Fruit fly (Drosophila melanogaster): ENCODE results near the gene if.
A peak's percentile ranks its signal among the peaks of the same experiment; 100 is the strongest.

Gene if

DNA sequence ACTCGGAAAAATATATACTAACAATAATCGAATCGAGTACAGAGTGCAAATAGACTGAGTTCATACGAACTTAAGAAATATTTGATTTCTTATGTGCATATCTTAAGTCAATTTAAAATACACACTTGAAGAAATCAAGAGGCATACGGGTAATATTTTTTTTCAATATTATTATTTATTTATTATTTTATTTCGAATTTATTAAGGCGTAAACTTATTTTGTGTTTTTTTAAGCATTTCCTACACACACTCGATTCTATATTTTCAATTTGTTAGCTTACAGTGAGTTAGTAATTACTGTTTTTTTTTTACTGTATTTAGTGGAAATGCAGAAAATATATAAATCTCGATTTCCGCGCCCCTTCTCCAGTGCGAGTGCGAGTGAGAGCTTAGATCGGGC, 30.0 kb upstream of the if start (continued):
- TF ChIP-seq Hey (tag; optimal IDR thresholded peaks at IDR 0.05) (no peak), inv (GFP tag; IDR thresholded peaks at IDR 0.05; ENCODE audit: partially characterized antibody) (no peak), CG11695 (GFP tag; IDR thresholded peaks at IDR 0.05) (peak; percentile 50; the same call in 1 of the 3 replicates), CG15514 (GFP tag; optimal IDR thresholded peaks at IDR 0.05) (no peak), CG8388 (GFP tag; optimal IDR thresholded peaks at IDR 0.05) (no peak), ken (GFP tag; IDR thresholded peaks at IDR 0.05) (no peak), hb (GFP tag; IDR thresholded peaks at IDR 0.05; ENCODE audit: partially characterized antibody) (no peak), fd64A (GFP tag; optimal IDR thresholded peaks at IDR 0.05) (no peak), TFAM (GFP tag; optimal IDR thresholded peaks at IDR 0.05) (no peak), ato (GFP tag; IDR thresholded peaks at IDR 0.05; ENCODE audit: partially characterized antibody) (no peak), zf30C (GFP tag; optimal IDR thresholded peaks at IDR 0.05) (no peak), NK7.1 (GFP tag; optimal IDR thresholded peaks at IDR 0.05) (no peak), sna (GFP tag; IDR thresholded peaks at IDR 0.05; ENCODE audit: partially characterized antibody) (no peak), nmo (GFP tag; optimal IDR thresholded peaks at IDR 0.05) (peak; percentile 48), gem (tag; optimal IDR thresholded peaks at IDR 0.05) (peak; percentile 59), CG13296 (GFP tag; optimal IDR thresholded peaks at IDR 0.05) (peak; percentile 7)

DNA sequence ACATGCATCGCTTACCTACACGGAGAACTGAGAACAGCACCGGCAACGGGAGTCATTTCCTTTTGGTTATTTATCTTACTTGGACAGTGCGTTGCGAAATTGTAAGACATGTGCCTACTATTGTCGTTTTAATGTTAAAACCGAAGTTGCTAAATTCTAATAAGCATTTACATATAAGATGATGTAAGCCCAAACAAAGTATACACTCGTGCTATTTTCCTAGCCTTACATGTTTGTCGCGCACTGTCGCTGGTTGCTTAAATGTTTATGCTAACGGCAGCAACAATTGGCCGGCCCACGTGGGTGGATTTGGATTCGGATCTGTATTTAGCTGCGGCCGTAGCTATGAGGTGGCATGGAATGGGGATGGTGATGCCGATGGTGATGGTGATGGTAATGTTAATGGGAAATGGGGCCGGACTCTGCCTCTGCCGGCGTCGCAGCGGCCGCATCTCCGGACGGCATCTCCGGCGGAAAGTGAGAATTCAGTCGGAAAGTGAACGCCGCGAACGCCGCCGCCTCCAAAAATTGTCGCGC, 28.0 kb upstream of the if start, which contains the start of gene CG4829:
CG4829 (plus strand) TSS at position 487 of the 537 bp plus-strand sequence.
- TF ChIP-seq CG2875 (GFP tag; optimal IDR thresholded peaks at IDR 0.05) (peak; percentile 77), mld (GFP tag; IDR thresholded peaks at IDR 0.05; ENCODE audit: partially characterized antibody) (no peak), pros (GFP tag; optimal IDR thresholded peaks at IDR 0.05) (no peak), H2.0 (GFP tag; IDR thresholded peaks at IDR 0.05) (peak; percentile 88), CG14050 (GFP tag; IDR thresholded peaks at IDR 0.05) (peak; percentile 85), Tbp (GFP tag; optimal IDR thresholded peaks at IDR 0.05) (no peak), Stat92E (GFP tag; optimal IDR thresholded peaks at IDR 0.05) (no peak), pnt (GFP tag; optimal IDR thresholded peaks at IDR 0.05) (peak; percentile 79), CG5953 (GFP tag; IDR thresholded peaks at IDR 0.05) (peak; percentile 82), CG12155 (GFP tag; optimal IDR thresholded peaks at IDR 0.05) (peak; percentile 70), disco-r (GFP tag; optimal IDR thresholded peaks at IDR 0.05) (peak; percentile 61), inv (GFP tag; IDR thresholded peaks at IDR 0.05; ENCODE audit: partially characterized antibody) (no peak), rib (GFP tag; IDR thresholded peaks at IDR 0.05) (peak; percentile 84), CG1792 (GFP tag; optimal IDR thresholded peaks at IDR 0.05) (peak; percentile 76), ham (GFP tag; IDR thresholded peaks at IDR 0.05) (peak; percentile 17; the same call in 1 of the 2 replicates), lbe (GFP tag; optimal IDR thresholded peaks at IDR 0.05) (no peak), Ada2b (GFP tag; IDR thresholded peaks at IDR 0.05) (peak; percentile 89), Dref (GFP tag; IDR thresholded peaks at IDR 0.05) (no peak), luna (GFP tag; optimal IDR thresholded peaks at IDR 0.05) (peak; percentile 45), NC2β (GFP tag; optimal IDR thresholded peaks at IDR 0.05) (peak; percentile 66), Ets65A (GFP tag) (peak; percentile 97), salm (tag; optimal IDR thresholded peaks at IDR 0.05) (peak; percentile 81), NK7.1 (GFP tag; optimal IDR thresholded peaks at IDR 0.05) (peak; percentile 83), CG12942 (GFP tag; optimal IDR thresholded peaks at IDR 0.05) (peak; percentile 68), prd (optimal IDR thresholded peaks at IDR 0.05) (no peak), prd (GFP tag; IDR thresholded peaks at IDR 0.05) (peak; percentile 90), CG4730 (GFP tag; IDR thresholded peaks at IDR 0.05) (peak; percentile 83), CG17912 (GFP tag; optimal IDR thresholded peaks at IDR 0.05) (peak; percentile 79), HHEX (GFP tag; optimal IDR thresholded peaks at IDR 0.05) (peak; percentile 90), CG6654 (GFP tag; optimal IDR thresholded peaks at IDR 0.05) (peak; percentile 71), CG11247 (GFP tag; IDR thresholded peaks at IDR 0.05) (peak; percentile 86), Bteb2 (GFP tag; optimal IDR thresholded peaks at IDR 0.05) (peak; percentile 84), caup (GFP tag; optimal IDR thresholded peaks at IDR 0.05; ENCODE audit: severe bottlenecking) (peak; percentile 85), Camta (GFP tag; optimal IDR thresholded peaks at IDR 0.05) (peak; percentile 70), Awh (GFP tag; IDR thresholded peaks at IDR 0.05) (peak; percentile 83), CG4820 (GFP tag; optimal IDR thresholded peaks at IDR 0.05) (peak; percentile 88)
